Worm (Caenorhabditis elegans): ENCODE data around the gene srj-5.

srj-5 gene

ce11 chrV:609671-610070 is 43.2 kb downstream of the srj-5 start, which contains the start of gene srlf-36:
Gene srlf-36, minus strand, starts transcription at chrV:609771.
- TF ChIP-seq Y48G9A.11 (GFP tag; IDR thresholded peaks at IDR 0.05) (no peak), fkh-10 (GFP tag; optimal IDR thresholded peaks at IDR 0.05) (no peak), ceh-44 (GFP tag; IDR thresholded peaks at IDR 0.05) (no peak)

- TF ChIP-seq ceh-20 (GFP tag; IDR thresholded peaks at IDR 0.05) = no peak
- no peak for TF ChIP-seq tag-97 (GFP tag; IDR thresholded peaks at IDR 0.05)
- no peak for TF ChIP-seq ceh-28 (tag; optimal IDR thresholded peaks at IDR 0.05)
These were observed 44.0 kb downstream of the srj-5 start, which contains the start of gene srw-109 for ce11 chrV:608844-609243. Gene srw-109, minus strand, starts transcription at chrV:608944.

ce11 chrV:604105-604504 is 48.7 kb downstream of the srj-5 start, which contains the start of gene srlf-37:
Gene srlf-37, minus strand, starts transcription at chrV:604205.
- no peak for TF ChIP-seq unc-39 (tag; optimal IDR thresholded peaks at IDR 0.05)
- TF ChIP-seq madf-5 (GFP tag; IDR thresholded peaks at IDR 0.05) = no peak
- TF ChIP-seq hlh-30 (tag; optimal IDR thresholded peaks at IDR 0.05; ENCODE audit: insufficient read depth) = no peak
- no peak for TF ChIP-seq fos-1 (tag; optimal IDR thresholded peaks at IDR 0.05)

Measured in whole organism, L4 larva.